Fruit fly (Drosophila melanogaster) whole organism, prepupa: ENCODE measurements around the gene CG31064.
A peak's percentile ranks its signal among the peaks of the same experiment; 100 is the strongest.

Experiments used
- Blimp-1 ChIP-seq: fragments of 200-800 bp; sonication (Bioruptor generic); optimal IDR thresholded peaks from 3 replicates; lab custom pipeline; 2017; ENCODE audit warnings: missing biosample characterization, missing genetic modification characterization, mild to moderate bottlenecking, moderate library complexity, missing genetic modification reagents
- CG10631 ChIP-seq: fragments of 200-800 bp; sonication (Bioruptor generic); optimal IDR thresholded peaks from 2 replicates; lab custom pipeline; 2016; ENCODE audit warnings: missing biosample characterization, missing genetic modification characterization
- CG10669 ChIP-seq: fragments of 200-800 bp; sonication (Bioruptor generic); optimal IDR thresholded peaks from 3 replicates; lab custom pipeline; 2018; ENCODE audit warnings: missing biosample characterization, mild to moderate bottlenecking, missing genetic modification characterization, moderate library complexity
- CG11294 ChIP-seq: fragments of 200-800 bp; sonication (Bioruptor generic); IDR thresholded peaks from 2 replicates; pipeline ENCODE4 v1.3.6; 2022; ENCODE audit warnings: missing biosample characterization, missing genetic modification characterization
- CG11762 ChIP-seq: fragments of 200-800 bp; sonication (Bioruptor generic); optimal IDR thresholded peaks from 3 replicates; lab custom pipeline; 2016; ENCODE audit warnings: missing biosample characterization, missing genetic modification characterization; ENCODE audit not compliant: insufficient read depth
- CG11902 ChIP-seq: fragments of 200-800 bp; sonication (Bioruptor generic); optimal IDR thresholded peaks from 3 replicates; lab custom pipeline; 2016; ENCODE audit warnings: missing biosample characterization, missing genetic modification characterization
- CG15336 ChIP-seq: fragments of 200-800 bp; sonication (Bioruptor generic); IDR thresholded peaks from 2 replicates; pipeline ENCODE4 v1.3.6; 2022; ENCODE audit warnings: missing biosample characterization, missing genetic modification characterization
- CG1621 ChIP-seq: fragments of 200-800 bp; sonication (Bioruptor generic); optimal IDR thresholded peaks from 3 replicates; lab custom pipeline; 2018; ENCODE audit warnings: missing biosample characterization, mild to moderate bottlenecking, missing genetic modification characterization
- CG16779 ChIP-seq: fragments of 200-800 bp; sonication (Bioruptor generic); optimal IDR thresholded peaks from 3 replicates; lab custom pipeline; 2017; ENCODE audit warnings: missing biosample characterization, mild to moderate bottlenecking, missing genetic modification characterization
- CG34406 ChIP-seq: fragments of 200-800 bp; sonication (Bioruptor generic); optimal IDR thresholded peaks from 3 replicates; lab custom pipeline; 2016; ENCODE audit warnings: missing biosample characterization, missing genetic modification characterization
- CG3919 ChIP-seq: fragments of 200-800 bp; sonication (Bioruptor generic); optimal IDR thresholded peaks from 3 replicates; lab custom pipeline; 2016; ENCODE audit warnings: missing biosample characterization, missing genetic modification characterization
- CG4318 ChIP-seq: fragments of 200-800 bp; sonication (Bioruptor generic); optimal IDR thresholded peaks from 3 replicates; lab custom pipeline; 2017; ENCODE audit warnings: missing biosample characterization, mild to moderate bottlenecking, missing genetic modification characterization
- CG6163 ChIP-seq: fragments of 200-800 bp; sonication (Bioruptor generic); IDR thresholded peaks from 3 replicates; pipeline ENCODE4 v1.3.6; 2022; ENCODE audit warnings: missing biosample characterization, missing genetic modification characterization
- CG6792 ChIP-seq: fragments of 200-800 bp; sonication (Bioruptor generic); optimal IDR thresholded peaks from 3 replicates; lab custom pipeline; 2016; ENCODE audit warnings: missing biosample characterization, missing genetic modification characterization
- CG6854 ChIP-seq: fragments of 200-800 bp; sonication (Bioruptor generic); optimal IDR thresholded peaks from 2 replicates; lab custom pipeline; 2017; ENCODE audit warnings: missing biosample characterization, mild to moderate bottlenecking, missing genetic modification characterization
- CG7368 ChIP-seq: fragments of 200-800 bp; sonication (Bioruptor generic); optimal IDR thresholded peaks from 3 replicates; lab custom pipeline; 2016; ENCODE audit warnings: missing biosample characterization, missing genetic modification characterization
- CG8119 ChIP-seq: fragments of 200-800 bp; sonication (Bioruptor generic); IDR thresholded peaks from 3 replicates; pipeline ENCODE4 v1.3.6; 2022; ENCODE audit warnings: missing biosample characterization, missing genetic modification characterization
- CG8319 ChIP-seq: fragments of 200-800 bp; sonication (Bioruptor generic); optimal IDR thresholded peaks from 3 replicates; lab custom pipeline; 2016; ENCODE audit warnings: missing biosample characterization, missing genetic modification characterization
- CG9139 ChIP-seq: fragments of 200-800 bp; sonication (Bioruptor generic); optimal IDR thresholded peaks from 3 replicates; lab custom pipeline; 2017; ENCODE audit warnings: missing biosample characterization, mild to moderate bottlenecking, missing genetic modification characterization
- Eip75B ChIP-seq: fragments of 200-800 bp; sonication (Bioruptor generic); optimal IDR thresholded peaks from 3 replicates; lab custom pipeline; 2016; ENCODE audit warnings: missing biosample characterization, missing genetic modification characterization
- Eip78C ChIP-seq: fragments of 200-800 bp; sonication (Bioruptor generic); peaks from one replicate; lab custom pipeline; 2016; ENCODE audit warnings: missing biosample characterization, missing genetic modification characterization
- Ets21C ChIP-seq: fragments of 200-800 bp; sonication (Bioruptor generic); optimal IDR thresholded peaks from 3 replicates; lab custom pipeline; 2016; ENCODE audit warnings: missing biosample characterization, missing genetic modification characterization
- Ets96B ChIP-seq: fragments of 200-800 bp; optimal IDR thresholded peaks from 2 replicates; lab custom pipeline; 2019; ENCODE audit warnings: missing biosample characterization, mild to moderate bottlenecking, missing genetic modification characterization, moderate library complexity
- Hr39 ChIP-seq: fragments of 200-800 bp; sonication (Bioruptor generic); optimal IDR thresholded peaks from 2 replicates; lab custom pipeline; 2016; ENCODE audit warnings: missing biosample characterization, missing genetic modification characterization
- Lpt ChIP-seq: fragments of 200-800 bp; sonication (Bioruptor generic); optimal IDR thresholded peaks from 3 replicates; lab custom pipeline; 2016; ENCODE audit warnings: missing biosample characterization, missing genetic modification characterization
- Met ChIP-seq: fragments of 200-800 bp; sonication (Bioruptor generic); optimal IDR thresholded peaks from 3 replicates; lab custom pipeline; 2016; ENCODE audit warnings: missing biosample characterization, missing genetic modification characterization
- Smox ChIP-seq: fragments of 200-800 bp; sonication (Bioruptor generic); optimal IDR thresholded peaks from 3 replicates; lab custom pipeline; 2016; ENCODE audit warnings: missing biosample characterization, missing genetic modification characterization
- achi ChIP-seq: fragments of 200-800 bp; sonication (Bioruptor generic); optimal IDR thresholded peaks from 3 replicates; lab custom pipeline; 2016; ENCODE audit warnings: missing biosample characterization, missing genetic modification characterization
- dac ChIP-seq: fragments of 200-800 bp; sonication (Bioruptor generic); optimal IDR thresholded peaks from 2 replicates; lab custom pipeline; 2017; ENCODE audit warnings: missing biosample characterization, mild to moderate bottlenecking, missing genetic modification characterization
- dsx ChIP-seq: fragments of 200-800 bp; optimal IDR thresholded peaks from 3 replicates; lab custom pipeline; 2019; ENCODE audit warnings: missing biosample characterization, mild to moderate bottlenecking, missing genetic modification characterization, moderate library complexity; ENCODE audit not compliant: poor library complexity, severe bottlenecking
- eg ChIP-seq: fragments of 200-800 bp; sonication (Bioruptor generic); IDR thresholded peaks from 3 replicates; pipeline ENCODE4 v1.3.6; 2022; ENCODE audit warnings: missing biosample characterization, missing genetic modification characterization
- esn ChIP-seq: fragments of 200-800 bp; sonication (Bioruptor generic); optimal IDR thresholded peaks from 2 replicates; lab custom pipeline; 2016; ENCODE audit warnings: missing biosample characterization, mild to moderate bottlenecking, missing genetic modification characterization, moderate library complexity
- fd85E ChIP-seq: fragments of 200-800 bp; sonication (Bioruptor generic); optimal IDR thresholded peaks from 3 replicates; lab custom pipeline; 2016; ENCODE audit warnings: missing biosample characterization, missing genetic modification characterization
- lz ChIP-seq: fragments of 200-800 bp; sonication (Bioruptor generic); optimal IDR thresholded peaks from 3 replicates; lab custom pipeline; 2016; ENCODE audit warnings: missing biosample characterization, missing genetic modification characterization
- net ChIP-seq: fragments of 200-800 bp; sonication (Bioruptor generic); optimal IDR thresholded peaks from 3 replicates; lab custom pipeline; 2016; ENCODE audit warnings: missing biosample characterization, missing genetic modification characterization
- pdm3 ChIP-seq: fragments of 200-800 bp; sonication (Bioruptor generic); optimal IDR thresholded peaks from 3 replicates; lab custom pipeline; 2016; ENCODE audit warnings: missing biosample characterization, missing genetic modification characterization
- spab ChIP-seq: fragments of 200-800 bp; sonication (Bioruptor generic); optimal IDR thresholded peaks from 2 replicates; lab custom pipeline; 2017; ENCODE audit warnings: missing biosample characterization, mild to moderate bottlenecking, missing genetic modification characterization, missing genetic modification reagents
- ss ChIP-seq, 2 experiments: fragments of 200-800 bp; sonication (Bioruptor generic); optimal IDR thresholded peaks; 2 replicates in 1 of 2; 3 replicates in 1 of 2; lab custom pipeline; 2017 to 2018; ENCODE audit warnings: mild to moderate bottlenecking in 2 of 2, missing biosample characterization in 2 of 2, missing genetic modification characterization in 2 of 2, moderate library complexity in 1 of 2
- svp ChIP-seq: fragments of 200-800 bp; sonication (Bioruptor generic); peaks from one replicate; lab custom pipeline; 2016; ENCODE audit warnings: missing biosample characterization, missing genetic modification characterization
- topi ChIP-seq: fragments of 200-800 bp; sonication (Bioruptor generic); optimal IDR thresholded peaks from 3 replicates; lab custom pipeline; 2016; ENCODE audit warnings: missing biosample characterization, missing genetic modification characterization
- vri ChIP-seq: fragments of 200-800 bp; sonication (Bioruptor generic); optimal IDR thresholded peaks from 3 replicates; lab custom pipeline; 2016; ENCODE audit warnings: missing biosample characterization, mild to moderate bottlenecking, missing genetic modification characterization

CG31064 gene

DNA sequence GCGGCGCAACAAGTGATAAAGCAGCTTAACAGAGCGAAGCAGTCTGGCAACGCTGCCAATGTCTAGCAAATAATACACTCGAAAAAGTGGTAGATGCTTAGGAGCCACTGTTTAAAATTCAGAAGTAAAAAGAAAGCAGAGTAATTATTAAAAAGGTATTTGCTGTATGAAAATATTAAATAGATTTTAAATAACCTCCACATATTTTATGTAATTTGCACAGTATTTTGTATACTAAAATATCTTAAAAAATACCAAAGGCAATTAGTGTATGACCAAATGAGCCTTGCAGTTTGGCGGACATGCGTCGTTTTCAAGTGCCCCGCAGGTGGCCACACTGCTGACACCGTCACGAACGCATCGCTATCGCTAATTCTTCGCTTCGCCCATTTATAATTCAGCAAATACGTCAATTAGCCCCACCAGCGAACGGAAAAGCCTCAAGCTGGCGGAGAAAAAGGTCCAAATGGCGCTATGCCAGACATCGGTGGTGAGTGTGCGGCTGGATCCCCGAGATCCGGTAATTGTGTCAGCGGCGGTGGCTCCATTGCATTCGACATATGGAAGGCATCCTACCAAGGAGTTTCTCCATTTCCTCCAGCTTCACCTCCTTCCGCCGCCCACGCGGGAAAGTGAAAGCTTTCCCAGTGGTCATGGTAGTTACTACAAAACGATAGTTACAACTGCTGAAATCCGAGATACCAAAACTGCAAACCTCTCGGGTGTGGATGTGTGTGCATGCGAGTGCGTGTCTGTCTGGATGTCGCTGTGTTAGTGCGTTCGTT is 14.4 kb upstream of the CG31064 start, which contains the start of gene pll (continued):
- TF ChIP-seq achi (GFP tag; lab: Kevin White, UChicago) (no peak), svp (GFP tag; lab: Kevin White, UChicago) (peak; percentile 94), esn (GFP tag; lab: Kevin White, UChicago) (peak; percentile 85), CG10631 (GFP tag; lab: Kevin White, UChicago) (no peak), CG16779 (tag; lab: Kevin White, UChicago) (no peak), CG3919 (GFP tag; lab: Kevin White, UChicago) (peak; percentile 89), CG10669 (GFP tag; lab: Kevin White, UChicago) (peak; percentile 65), net (peak; percentile 64), CG7368 (GFP tag; lab: Kevin White, UChicago) (no peak), Smox (GFP tag; lab: Kevin White, UChicago) (peak; percentile 78), CG6163 (GFP tag; lab: Robert Waterston, UW) (peak; percentile 91), CG15336 (GFP tag; lab: Robert Waterston, UW) (peak; percentile 80), Met (GFP tag; lab: Kevin White, UChicago) (no peak), Lpt (GFP tag; lab: Kevin White, UChicago) (peak; percentile 54), lz (GFP tag; lab: Kevin White, UChicago) (peak; percentile 80), CG8119 (peak; percentile 75), Ets96B (tag; lab: Kevin White, UChicago) (peak; percentile 73), CG6792 (GFP tag; lab: Kevin White, UChicago) (peak; percentile 75), CG11762 (GFP tag; lab: Kevin White, UChicago) (peak; percentile 57), ss (GFP tag; optimal IDR thresholded peaks at IDR 0.05; lab: Kevin White, UChicago) (no peak), eg (GFP tag; lab: Robert Waterston, UW) (peak; percentile 96), CG6854 (GFP tag; lab: Kevin White, UChicago) (no peak), spab (GFP tag; lab: Kevin White, UChicago) (no peak), CG34406 (GFP tag; lab: Kevin White, UChicago) (peak; percentile 69), Hr39 (GFP tag; lab: Kevin White, UChicago) (peak; percentile 81), fd85E (GFP tag; lab: Kevin White, UChicago) (no peak), CG8319 (GFP tag; lab: Kevin White, UChicago) (no peak), Ets21C (GFP tag; lab: Kevin White, UChicago) (no peak), topi (GFP tag; lab: Kevin White, UChicago) (peak; percentile 73), CG11902 (GFP tag; lab: Kevin White, UChicago) (peak; percentile 75), CG1621 (tag; lab: Kevin White, UChicago) (no peak), dsx (peak; percentile 65), CG4318 (GFP tag; lab: Kevin White, UChicago) (no peak), Eip78C (GFP tag; lab: Kevin White, UChicago) (peak; percentile 92), vri (no peak), dac (GFP tag; lab: Kevin White, UChicago) (no peak), Eip75B (no peak)

DNA sequence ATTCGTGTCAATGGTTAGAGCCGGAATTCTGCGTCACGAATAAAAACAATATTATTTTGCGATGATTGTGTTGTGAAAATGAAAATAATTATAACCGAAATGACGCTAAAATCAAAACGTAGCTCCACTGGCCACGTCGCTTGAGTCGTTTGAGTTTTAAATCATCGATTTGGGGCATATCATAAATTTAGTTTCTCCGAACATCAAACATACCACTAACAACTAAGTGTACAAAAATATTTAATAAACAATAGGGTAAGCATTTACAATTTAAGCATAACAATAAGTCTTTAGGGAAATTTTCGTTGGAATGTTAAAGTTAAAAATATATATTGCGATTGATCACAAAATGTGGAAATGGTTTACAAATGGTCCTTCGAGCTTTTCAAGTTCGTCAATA is 12.0 kb upstream of the CG31064 start, which contains the start of the genes TTLL6B and TfIIA-L:
TSS of gene TTLL6B (minus strand) at position 101 of the 400 bp plus-strand sequence.
TSS of gene TfIIA-L (plus strand) at position 206 of the 400 bp plus-strand sequence.
- TF ChIP-seq Blimp-1 (GFP tag; lab: Kevin White, UChicago): no peak
- no peak for TF ChIP-seq CG6854 (GFP tag; lab: Kevin White, UChicago)
- no peak for TF ChIP-seq CG9139 (GFP tag; lab: Kevin White, UChicago)
- TF ChIP-seq Ets96B (tag; lab: Kevin White, UChicago): no peak
- no peak for TF ChIP-seq esn (GFP tag; lab: Kevin White, UChicago)
- no peak for TF ChIP-seq CG16779 (tag; lab: Kevin White, UChicago)
- TF ChIP-seq ss (GFP tag; optimal IDR thresholded peaks at IDR 0.05; lab: Kevin White, UChicago): no peak
- no peak for TF ChIP-seq CG1621 (tag; lab: Kevin White, UChicago)
- no peak for TF ChIP-seq lz (GFP tag; lab: Kevin White, UChicago)
- no peak for TF ChIP-seq Met (GFP tag; lab: Kevin White, UChicago)
- no peak for TF ChIP-seq CG34406 (GFP tag; lab: Kevin White, UChicago)
- no peak for TF ChIP-seq CG8119
- TF ChIP-seq net: no peak
- no peak for TF ChIP-seq pdm3
- TF ChIP-seq CG11762 (GFP tag; lab: Kevin White, UChicago): no peak
- no peak for TF ChIP-seq CG11294 (GFP tag; lab: Robert Waterston, UW)
- no peak for TF ChIP-seq Hr39 (GFP tag; lab: Kevin White, UChicago)
- no peak for TF ChIP-seq CG10631 (GFP tag; lab: Kevin White, UChicago)
